Fruit fly (Drosophila melanogaster) whole organism, embryonic: ENCODE measurements around the gene moody.

Source experiments
- BtbVII ChIP-seq: fragments of 200-800 bp; sonication (Bioruptor generic); optimal IDR thresholded peaks from 3 replicates; lab custom pipeline; 2017; ENCODE audit warnings: missing biosample characterization, mild to moderate bottlenecking, missing genetic modification characterization
- CG10274 ChIP-seq: fragments of 200-800 bp; sonication (Bioruptor generic); optimal IDR thresholded peaks from 3 replicates; lab custom pipeline; 2017; ENCODE audit warnings: missing biosample characterization, mild to moderate bottlenecking, missing genetic modification characterization
- CG10462 ChIP-seq: fragments of 200-800 bp; sonication (Bioruptor generic); optimal IDR thresholded peaks from 2 replicates; lab custom pipeline; 2016; ENCODE audit warnings: missing biosample characterization, missing genetic modification characterization
- CG10543 ChIP-seq: fragments of 200-800 bp; sonication (Bioruptor generic); optimal IDR thresholded peaks from 3 replicates; lab custom pipeline; 2017; ENCODE audit warnings: missing biosample characterization, mild to moderate bottlenecking, missing genetic modification characterization, moderate library complexity
- CG11456 ChIP-seq: fragments of 200-800 bp; sonication (Bioruptor generic); IDR thresholded peaks from 3 replicates; pipeline ENCODE4 v1.3.6; 2022; ENCODE audit warnings: missing biosample characterization, missing genetic modification characterization
- CG12236 ChIP-seq: fragments of 200-800 bp; sonication (Bioruptor generic); optimal IDR thresholded peaks from 2 replicates; lab custom pipeline; 2016; ENCODE audit warnings: missing biosample characterization, missing genetic modification characterization
- CG1233 ChIP-seq: fragments of 200-800 bp; sonication (Bioruptor generic); optimal IDR thresholded peaks from 4 replicates; lab custom pipeline; 2018; ENCODE audit warnings: missing biosample characterization, mild to moderate bottlenecking, missing genetic modification characterization
- CG15479 ChIP-seq: fragments of 200-800 bp; sonication (Bioruptor generic); optimal IDR thresholded peaks from 3 replicates; lab custom pipeline; 2019; ENCODE audit warnings: missing biosample characterization, mild to moderate bottlenecking, missing genetic modification characterization, moderate library complexity
- CG3847 ChIP-seq: fragments of 200-800 bp; sonication (Bioruptor generic); IDR thresholded peaks from 2 replicates; pipeline ENCODE4 v1.3.6; 2022; ENCODE audit warnings: missing biosample characterization, missing genetic modification characterization
- CG3995 ChIP-seq: fragments of 200-800 bp; sonication (Bioruptor generic); optimal IDR thresholded peaks from 3 replicates; lab custom pipeline; 2016; ENCODE audit warnings: missing biosample characterization, missing genetic modification characterization
- CG4282 ChIP-seq: fragments of 200-800 bp; sonication (Bioruptor generic); optimal IDR thresholded peaks from 2 replicates; lab custom pipeline; 2016; ENCODE audit warnings: missing biosample characterization, missing genetic modification characterization
- CG7372 ChIP-seq: fragments of 200-800 bp; sonication (Bioruptor generic); IDR thresholded peaks from 2 replicates; pipeline ENCODE4 v1.3.6; 2022; ENCODE audit warnings: missing biosample characterization, missing genetic modification characterization
- CG9727 ChIP-seq: fragments of 200-800 bp; sonication (Bioruptor generic); optimal IDR thresholded peaks from 3 replicates; lab custom pipeline; 2017; ENCODE audit warnings: missing biosample characterization, mild to moderate bottlenecking, missing genetic modification characterization
- CG9876 ChIP-seq: fragments of 200-800 bp; sonication (Bioruptor generic); optimal IDR thresholded peaks from 2 replicates; lab custom pipeline; 2016; ENCODE audit warnings: missing biosample characterization, missing genetic modification characterization
- ERR ChIP-seq: fragments of 200-800 bp; sonication (Bioruptor generic); optimal IDR thresholded peaks from 2 replicates; lab custom pipeline; 2016; ENCODE audit warnings: missing biosample characterization, missing genetic modification characterization
- Ets65A ChIP-seq: fragments of 200-800 bp; sonication (Bioruptor generic); peaks from one replicate; lab custom pipeline; 2016; ENCODE audit warnings: missing biosample characterization, missing genetic modification characterization
- Ets97D ChIP-seq: fragments of 200-800 bp; sonication (Bioruptor generic); optimal IDR thresholded peaks from 3 replicates; lab custom pipeline; 2016; ENCODE audit warnings: missing biosample characterization, missing genetic modification characterization
- H2.0 ChIP-seq: fragments of 200-800 bp; sonication (Bioruptor generic); IDR thresholded peaks from 2 replicates; pipeline ENCODE4 v1.3.6; 2022; ENCODE audit warnings: missing biosample characterization, missing genetic modification characterization
- HmgZ ChIP-seq: fragments of 200-800 bp; sonication (Bioruptor generic); optimal IDR thresholded peaks from 2 replicates; lab custom pipeline; 2018; ENCODE audit warnings: missing biosample characterization, mild to moderate bottlenecking, missing genetic modification characterization
- Lim3 ChIP-seq: fragments of 200-800 bp; sonication (Bioruptor generic); IDR thresholded peaks from 2 replicates; pipeline ENCODE4 v1.3.6; 2022; ENCODE audit warnings: missing biosample characterization, missing genetic modification characterization
- Max ChIP-seq: fragments of 200-800 bp; sonication (Bioruptor generic); optimal IDR thresholded peaks from 2 replicates; lab custom pipeline; 2016; ENCODE audit warnings: missing biosample characterization, mild to moderate bottlenecking, missing genetic modification characterization
- Med ChIP-seq: fragments of 200-800 bp; sonication (Bioruptor generic); peaks from one replicate; lab custom pipeline; 2016; ENCODE audit warnings: missing biosample characterization, missing genetic modification characterization, mild to moderate bottlenecking, inconsistent platforms, moderate library complexity
- NK7.1 ChIP-seq: fragments of 200-800 bp; sonication (Bioruptor generic); optimal IDR thresholded peaks from 3 replicates; lab custom pipeline; 2016; ENCODE audit warnings: missing biosample characterization, missing genetic modification characterization
- Neu2 ChIP-seq: fragments of 200-800 bp; sonication (Bioruptor generic); optimal IDR thresholded peaks from 3 replicates; lab custom pipeline; 2016; ENCODE audit warnings: missing biosample characterization, missing genetic modification characterization, borderline replicate concordance
- Rfx ChIP-seq: fragments of 200-800 bp; sonication (Bioruptor generic); IDR thresholded peaks from 2 replicates; pipeline ENCODE4 v1.3.6; 2022; ENCODE audit warnings: missing biosample characterization, missing genetic modification characterization
- Sry-δ ChIP-seq: fragments of 200-800 bp; sonication (Bioruptor generic); optimal IDR thresholded peaks from 2 replicates; lab custom pipeline; 2016; ENCODE audit warnings: missing biosample characterization, missing genetic modification characterization
- YL-1 ChIP-seq: fragments of 200-800 bp; sonication (Bioruptor generic); optimal IDR thresholded peaks from 3 replicates; lab custom pipeline; 2017; ENCODE audit warnings: missing biosample characterization, mild to moderate bottlenecking, missing genetic modification characterization
- ara ChIP-seq: fragments of 200-800 bp; sonication (Bioruptor generic); IDR thresholded peaks from 2 replicates; pipeline ENCODE4 v1.3.6; 2022; ENCODE audit warnings: missing biosample characterization, missing genetic modification characterization
- ash1 ChIP-seq: fragments of 200-800 bp; sonication (Bioruptor generic); optimal IDR thresholded peaks from 2 replicates; lab custom pipeline; 2018; ENCODE audit warnings: missing biosample characterization, mild to moderate bottlenecking, missing genetic modification characterization
- bcd ChIP-seq: fragments of 200-800 bp; sonication (Bioruptor generic); optimal IDR thresholded peaks from 2 replicates; lab custom pipeline; 2017; ENCODE audit warnings: missing biosample characterization, mild to moderate bottlenecking, missing genetic modification characterization
- bigmax ChIP-seq: fragments of 200-800 bp; sonication (Bioruptor generic); optimal IDR thresholded peaks from 2 replicates; lab custom pipeline; 2018; ENCODE audit warnings: missing biosample characterization, mild to moderate bottlenecking, missing genetic modification characterization
- bowl ChIP-seq: fragments of 200-800 bp; sonication (Bioruptor generic); IDR thresholded peaks from 2 replicates; pipeline ENCODE4 v1.3.6; 2022; ENCODE audit warnings: missing biosample characterization, missing genetic modification characterization
- caup ChIP-seq: fragments of 200-800 bp; sonication (Bioruptor generic); optimal IDR thresholded peaks from 3 replicates; lab custom pipeline; 2017; ENCODE audit warnings: missing biosample characterization, mild to moderate bottlenecking, missing genetic modification characterization, moderate library complexity; ENCODE audit not compliant: severe bottlenecking
- chinmo ChIP-seq: fragments of 200-800 bp; sonication (Bioruptor generic); IDR thresholded peaks from 4 replicates; pipeline ENCODE4 v1.3.6; 2022; ENCODE audit warnings: missing biosample characterization, missing genetic modification characterization; ENCODE audit not compliant: partially characterized antibody
- crol ChIP-seq: fragments of 200-800 bp; sonication (Bioruptor generic); IDR thresholded peaks from 2 replicates; pipeline ENCODE4 v1.3.6; 2022; ENCODE audit warnings: missing biosample characterization, missing genetic modification characterization
- dm ChIP-seq: fragments of 200-800 bp; sonication (Bioruptor generic); optimal IDR thresholded peaks from 3 replicates; lab custom pipeline; 2016; ENCODE audit warnings: missing biosample characterization, missing genetic modification characterization
- dpn ChIP-seq, 2 experiments: fragments of 200-800 bp; sonication (Bioruptor generic); optimal IDR thresholded peaks; 3 replicates each; lab custom pipeline; 2016; ENCODE audit warnings: missing biosample characterization in 2 of 2, missing genetic modification characterization in 2 of 2
- fu2 ChIP-seq: fragments of 200-800 bp; sonication (Bioruptor generic); optimal IDR thresholded peaks from 2 replicates; lab custom pipeline; 2016; ENCODE audit warnings: missing biosample characterization, missing genetic modification characterization
- her ChIP-seq: fragments of 200-800 bp; sonication (Bioruptor generic); optimal IDR thresholded peaks from 2 replicates; lab custom pipeline; 2016; ENCODE audit warnings: missing biosample characterization, missing genetic modification characterization
- ind ChIP-seq: fragments of 200-800 bp; sonication (Bioruptor generic); optimal IDR thresholded peaks from 3 replicates; lab custom pipeline; 2016; ENCODE audit warnings: missing biosample characterization, missing genetic modification characterization
- jumu ChIP-seq: fragments of 200-800 bp; sonication (Bioruptor generic); optimal IDR thresholded peaks from 3 replicates; lab custom pipeline; 2016; ENCODE audit warnings: missing biosample characterization, missing genetic modification characterization
- lbe ChIP-seq: fragments of 200-800 bp; sonication (Bioruptor generic); optimal IDR thresholded peaks from 2 replicates; lab custom pipeline; 2016; ENCODE audit warnings: missing biosample characterization, mild to moderate bottlenecking, missing genetic modification characterization
- nom ChIP-seq: fragments of 200-800 bp; sonication (Bioruptor generic); optimal IDR thresholded peaks from 2 replicates; lab custom pipeline; 2017; ENCODE audit warnings: missing biosample characterization, missing genetic modification characterization, mild to moderate bottlenecking, moderate library complexity, missing genetic modification reagents
- p53 ChIP-seq: fragments of 200-800 bp; sonication (Bioruptor generic); optimal IDR thresholded peaks from 2 replicates; lab custom pipeline; 2016; ENCODE audit warnings: missing biosample characterization, missing genetic modification characterization
- phol ChIP-seq: fragments of 200-800 bp; sonication (Bioruptor generic); optimal IDR thresholded peaks from 3 replicates; lab custom pipeline; 2018; ENCODE audit warnings: missing biosample characterization, mild to moderate bottlenecking, missing genetic modification characterization, moderate library complexity
- psq ChIP-seq: fragments of 200-800 bp; sonication (Bioruptor generic); optimal IDR thresholded peaks from 2 replicates; lab custom pipeline; 2017; ENCODE audit warnings: missing biosample characterization, missing genetic modification characterization
- pzg ChIP-seq: fragments of 200-800 bp; sonication (Bioruptor generic); optimal IDR thresholded peaks from 3 replicates; lab custom pipeline; 2018; ENCODE audit warnings: missing biosample characterization, mild to moderate bottlenecking, missing genetic modification characterization, moderate library complexity
- schlank ChIP-seq: fragments of 200-800 bp; sonication (Bioruptor generic); optimal IDR thresholded peaks from 2 replicates; lab custom pipeline; 2018; ENCODE audit warnings: missing biosample characterization, mild to moderate bottlenecking, missing genetic modification characterization
- sob ChIP-seq: fragments of 200-800 bp; sonication (Bioruptor generic); IDR thresholded peaks from 2 replicates; pipeline ENCODE4 v1.3.6; 2022; ENCODE audit warnings: missing biosample characterization, missing genetic modification characterization
- zfh1 ChIP-seq: fragments of 200-800 bp; sonication (Bioruptor generic); IDR thresholded peaks from 3 replicates; pipeline ENCODE4 v1.3.6; 2022; ENCODE audit warnings: missing biosample characterization, missing genetic modification characterization

Gene moody

DNA sequence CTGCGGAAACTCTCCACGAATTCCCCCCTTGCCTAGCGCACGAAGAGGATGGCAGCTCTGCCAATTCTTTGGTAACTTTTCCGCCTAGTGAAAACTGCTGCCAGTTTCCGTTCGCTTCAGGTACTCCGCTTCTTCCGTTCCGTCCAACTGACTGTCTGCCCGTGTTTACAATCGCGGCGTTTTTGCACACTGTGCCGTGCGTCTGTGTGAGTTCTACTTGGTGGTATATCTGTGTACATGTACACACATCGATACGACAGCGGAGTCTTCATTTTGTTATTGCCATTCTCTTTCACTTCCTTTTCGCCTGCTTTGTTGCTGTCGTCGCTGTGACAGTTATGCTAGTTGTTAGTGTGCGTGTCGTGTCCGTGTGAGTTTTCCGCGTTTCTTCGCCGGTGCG is 37.1 kb downstream of the moody start (continued):
- TF ChIP-seq zfh1 (0 out of 3 replicates have a peak, but pooled peaks have one; percentile 3), nom (peak; percentile 60), fu2 (no peak), CG10274 (GFP tag; lab: Kevin White, UChicago) (peak; percentile 21), CG3995 (GFP tag; lab: Kevin White, UChicago) (peak; percentile 14), Ets65A (peak; percentile 85), sob (GFP tag; lab: Robert Waterston, UW) (0 out of 2 replicates have a peak, but pooled peaks have one; percentile 33), Rfx (peak; percentile 38; the same call in 1 of the 2 replicates), CG1233 (GFP tag; lab: Kevin White, UChicago) (peak; percentile 13), H2.0 (GFP tag; lab: Robert Waterston, UW) (no peak), schlank (tag; lab: Kevin White, UChicago) (peak; percentile 3), CG10462 (no peak), HmgZ (tag; lab: Kevin White, UChicago) (peak; percentile 43), bigmax (no peak), her (GFP tag; lab: Kevin White, UChicago) (peak; percentile 24), Sry-δ (GFP tag; lab: Kevin White, UChicago) (no peak), Max (peak; percentile 3), phol (peak; percentile 41), ind (GFP tag; lab: Kevin White, UChicago) (no peak), CG15479 (peak; percentile 26), lbe (GFP tag; lab: Kevin White, UChicago) (peak; percentile 16), Ets97D (GFP tag; lab: Kevin White, UChicago) (peak; percentile 44), CG10543 (GFP tag; lab: Kevin White, UChicago) (peak; percentile 46), p53 (GFP tag; lab: Kevin White, UChicago) (no peak), CG7372 (GFP tag; lab: Robert Waterston, UW) (no peak), Neu2 (GFP tag; lab: Kevin White, UChicago) (no peak), ERR (GFP tag; lab: Kevin White, UChicago) (peak; percentile 17), chinmo (GFP tag; lab: Robert Waterston, UW) (0 out of 4 replicates have a peak, but pooled peaks have one; percentile 19), psq (peak; percentile 60), crol (GFP tag; lab: Robert Waterston, UW) (peak; percentile 40; the same call in 1 of the 2 replicates), Med (peak; percentile 88), ara (GFP tag; lab: Robert Waterston, UW) (0 out of 2 replicates have a peak, but pooled peaks have one; percentile 29), CG9727 (peak; percentile 38), NK7.1 (peak; percentile 11), CG11456 (GFP tag; lab: Robert Waterston, UW) (0 out of 3 replicates have a peak, but pooled peaks have one; percentile 33), CG4282 (peak; percentile 17), caup (GFP tag; lab: Kevin White, UChicago) (peak; percentile 47), Lim3 (GFP tag; lab: Robert Waterston, UW) (no peak), CG3847 (GFP tag; lab: Robert Waterston, UW) (no peak), pzg (GFP tag; lab: Kevin White, UChicago) (peak; percentile 19), CG9876 (GFP tag; lab: Kevin White, UChicago) (peak; percentile 2), ash1 (GFP tag; lab: Kevin White, UChicago) (no peak), bcd (GFP tag; lab: Kevin White, UChicago) (peak; percentile 8), jumu (GFP tag; lab: Kevin White, UChicago) (no peak), CG12236 (GFP tag; lab: Kevin White, UChicago) (no peak), YL-1 (peak; percentile 25), bowl (GFP tag; lab: Robert Waterston, UW) (no peak), dm (GFP tag; lab: Kevin White, UChicago) (peak; percentile 18), BtbVII (GFP tag; lab: Kevin White, UChicago) (no peak), dpn (GFP tag; optimal IDR thresholded peaks at IDR 0.05; lab: Kevin White, UChicago) (peak in 1 of 2 experiments; percentile 37)
- TF ChIP-seq, all 482 proteins: peak for 61
